Worm (Caenorhabditis elegans) whole organism, early embryonic: ENCODE measurements around the gene srh-141.

Source experiments
- B0310.2 ChIP-seq: sonication (generic microtip); optimal IDR thresholded peaks from 2 replicates; lab custom pipeline; 2016; ENCODE audit warnings: mild to moderate bottlenecking, missing genetic modification characterization, missing compliant biosample characterization
- F13C5.2 ChIP-seq: sonication (generic microtip); optimal IDR thresholded peaks from 2 replicates; lab custom pipeline; 2017; ENCODE audit warnings: mild to moderate bottlenecking, missing genetic modification characterization, inconsistent platforms, missing compliant biosample characterization
- aly-1 ChIP-seq: sonication (generic microtip); optimal IDR thresholded peaks from 2 replicates; lab custom pipeline; 2016; ENCODE audit warnings: missing genetic modification characterization, missing compliant biosample characterization
- ama-1 ChIP-seq: fragments of 150-350 bp; optimal IDR thresholded peaks from 2 replicates; lab custom pipeline; 2014
- ceh-36 ChIP-seq: sonication (generic microtip); optimal IDR thresholded peaks from 2 replicates; lab custom pipeline; 2016; ENCODE audit warnings: missing genetic modification characterization, inconsistent platforms, missing compliant biosample characterization
- hmbx-1 ChIP-seq: sonication (generic microtip); optimal IDR thresholded peaks from 2 replicates; lab custom pipeline; 2016; ENCODE audit warnings: mild to moderate bottlenecking, missing genetic modification characterization, missing compliant biosample characterization
- hmg-4 ChIP-seq: fragments of 200-800 bp; sonication (Bioruptor generic); optimal IDR thresholded peaks from 2 replicates; lab custom pipeline; 2018; ENCODE audit warnings: mild to moderate bottlenecking, missing genetic modification characterization, missing compliant biosample characterization
- hnd-1 ChIP-seq: sonication (generic microtip); optimal IDR thresholded peaks from 2 replicates; lab custom pipeline; 2016; ENCODE audit warnings: missing genetic modification characterization, missing compliant biosample characterization
- tbx-37 ChIP-seq: fragments of 200-800 bp; sonication (Bioruptor generic); conservative IDR thresholded peaks from 2 replicates; pipeline ENCODE4 v1.3.6; 2022; ENCODE audit warnings: missing genetic modification reagents, missing genetic modification characterization, missing compliant biosample characterization
- tra-4 ChIP-seq: sonication (generic microtip); optimal IDR thresholded peaks from 2 replicates; lab custom pipeline; 2017; ENCODE audit warnings: missing genetic modification characterization, missing compliant biosample characterization

DNA sequence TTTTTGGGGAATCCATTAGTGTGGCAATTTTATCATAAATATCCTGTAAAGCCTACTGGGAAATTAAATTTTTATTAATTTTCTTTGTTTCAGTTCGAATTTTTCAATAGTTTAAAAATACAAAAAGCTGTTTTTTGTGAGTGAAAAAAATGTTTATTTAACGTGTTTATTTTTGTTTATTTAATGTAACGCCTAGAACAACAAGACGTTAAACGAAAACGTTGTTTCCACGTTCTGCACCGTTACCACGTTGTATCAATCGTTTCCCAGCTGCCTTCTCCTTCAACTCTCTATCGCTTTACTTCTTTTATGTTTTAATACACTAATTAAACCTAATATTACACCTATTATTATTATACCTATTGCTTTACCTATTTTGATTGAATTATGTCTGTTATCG is 4.0 kb downstream of the srh-141 start, which contains the start of gene T08G3.13:
- TF ChIP-seq ama-1: no peak
- TF ChIP-seq aly-1 (tag; lab: Kevin White, UChicago): no peak
- TF ChIP-seq hmbx-1: no peak
- no peak for TF ChIP-seq tbx-37 (GFP tag; lab: Robert Waterston, UW)
- no peak for TF ChIP-seq ceh-36
- TF ChIP-seq hmg-4 (GFP tag; lab: Kevin White, UChicago): no peak
- TF ChIP-seq tra-4: no peak
- TF ChIP-seq B0310.2: no peak
- no peak for TF ChIP-seq hnd-1 (tag; lab: Kevin White, UChicago)
- TF ChIP-seq F13C5.2 (tag; lab: Kevin White, UChicago): no peak
